Fruit fly (Drosophila melanogaster): ENCODE measurements around the gene ppk31.

Gene ppk31

dm6 chr3R:27150685-27151515 is 12.0 kb upstream of the ppk31 start, which contains the start of gene CG6051 (continued):
- TF ChIP-seq CG7928 (GFP tag; optimal IDR thresholded peaks at IDR 0.05), result peak; percentile 35
- no peak for TF ChIP-seq CG8290 (GFP tag; optimal IDR thresholded peaks at IDR 0.05)
- peak in 1 of 2 experiments; percentile 89 for TF ChIP-seq CG8290 (tag; optimal IDR thresholded peaks at IDR 0.05)
- TF ChIP-seq sna (GFP tag; IDR thresholded peaks at IDR 0.05; ENCODE audit: partially characterized antibody), result no peak
- TF ChIP-seq ftz-f1 (GFP tag; optimal IDR thresholded peaks at IDR 0.05), result peak; percentile 41
- TF ChIP-seq ken (GFP tag; IDR thresholded peaks at IDR 0.05), result no peak
- peak; percentile 35 for TF ChIP-seq CHES-1-like (GFP tag; optimal IDR thresholded peaks at IDR 0.05)
- TF ChIP-seq slp2 (GFP tag; optimal IDR thresholded peaks at IDR 0.05), result peak; percentile 13
- TF ChIP-seq CG30020 (tag; optimal IDR thresholded peaks at IDR 0.05), result peak; percentile 84
- TF ChIP-seq NC2β (GFP tag; optimal IDR thresholded peaks at IDR 0.05), result peak; percentile 66
- TF ChIP-seq zf30C (GFP tag; optimal IDR thresholded peaks at IDR 0.05), result no peak
- peak; percentile 33 for TF ChIP-seq D19A (tag; optimal IDR thresholded peaks at IDR 0.05)
- TF ChIP-seq Atf3 (GFP tag; optimal IDR thresholded peaks at IDR 0.05), result peak; percentile 25
- TF ChIP-seq cg (GFP tag; optimal IDR thresholded peaks at IDR 0.05), result peak; percentile 57
- peak; percentile 63 for TF ChIP-seq CG6765 (GFP tag; optimal IDR thresholded peaks at IDR 0.05)
- TF ChIP-seq bab2 (GFP tag; optimal IDR thresholded peaks at IDR 0.05), result peak; percentile 48
- TF ChIP-seq sim (GFP tag; IDR thresholded peaks at IDR 0.05), result no peak
- peak; percentile 70 for TF ChIP-seq CG9797 (GFP tag; optimal IDR thresholded peaks at IDR 0.05)
- TF ChIP-seq Sry-β (GFP tag; optimal IDR thresholded peaks at IDR 0.05), result peak; percentile 47
- TF ChIP-seq CG6813 (GFP tag; optimal IDR thresholded peaks at IDR 0.05), result peak; percentile 4
- peak; percentile 33 for TF ChIP-seq repo (GFP tag; optimal IDR thresholded peaks at IDR 0.05)
- TF ChIP-seq bbx (GFP tag; IDR thresholded peaks at IDR 0.05; ENCODE audit: partially characterized antibody), result no peak
- peak; percentile 55 for TF ChIP-seq CG8281 (tag; optimal IDR thresholded peaks at IDR 0.05)
- peak; percentile 16 for TF ChIP-seq D19B (GFP tag; optimal IDR thresholded peaks at IDR 0.05)
- TF ChIP-seq Dll (GFP tag; IDR thresholded peaks at IDR 0.05; ENCODE audit: partially characterized antibody), result no peak
- peak; percentile 4 for TF ChIP-seq CG11723 (GFP tag; optimal IDR thresholded peaks at IDR 0.05)
- no peak for TF ChIP-seq Dip2 (GFP tag; IDR thresholded peaks at IDR 0.05)
- TF ChIP-seq lola (GFP tag; optimal IDR thresholded peaks at IDR 0.05), result peak in 2 of 3 experiments; percentile 55 to 98
- TF ChIP-seq CG3838 (GFP tag; optimal IDR thresholded peaks at IDR 0.05), result no peak
- peak; percentile 41 to 43 for TF ChIP-seq dpn (GFP tag; optimal IDR thresholded peaks at IDR 0.05)
- no peak for TF ChIP-seq CG6254 (GFP tag; optimal IDR thresholded peaks at IDR 0.05)
- no peak for TF ChIP-seq so (GFP tag; IDR thresholded peaks at IDR 0.05)
- TF ChIP-seq peb (GFP tag; IDR thresholded peaks at IDR 0.05), result no peak
- no peak for TF ChIP-seq ac (GFP tag; optimal IDR thresholded peaks at IDR 0.05)
- peak; percentile 60 for TF ChIP-seq fd96Cb (tag; optimal IDR thresholded peaks at IDR 0.05)
- TF ChIP-seq Opbp (GFP tag; IDR thresholded peaks at IDR 0.05; ENCODE audit: partially characterized antibody), result no peak

- TF ChIP-seq zf30C (GFP tag; optimal IDR thresholded peaks at IDR 0.05) (no peak), CG6765 (GFP tag; optimal IDR thresholded peaks at IDR 0.05) (no peak), corto (GFP tag; optimal IDR thresholded peaks at IDR 0.05) (no peak), unc-4 (GFP tag; IDR thresholded peaks at IDR 0.05; ENCODE audit: partially characterized antibody) (peak; percentile 14; the same call in 1 of the 2 replicates), ken (GFP tag; IDR thresholded peaks at IDR 0.05) (no peak), nom (GFP tag; optimal IDR thresholded peaks at IDR 0.05) (no peak), CG6654 (GFP tag; optimal IDR thresholded peaks at IDR 0.05) (no peak), CG9797 (GFP tag; optimal IDR thresholded peaks at IDR 0.05) (peak; percentile 82), Mad (GFP tag; optimal IDR thresholded peaks at IDR 0.05) (no peak), ems (GFP tag; optimal IDR thresholded peaks at IDR 0.05) (no peak), CG31224 (GFP tag; IDR thresholded peaks at IDR 0.05) (no peak), CG14860 (GFP tag; IDR thresholded peaks at IDR 0.05; ENCODE audit: partially characterized antibody) (no peak), Lpt (GFP tag; optimal IDR thresholded peaks at IDR 0.05) (no peak), CG2129 (GFP tag; IDR thresholded peaks at IDR 0.05; ENCODE audit: partially characterized antibody) (no peak), CG9437 (GFP tag; optimal IDR thresholded peaks at IDR 0.05) (no peak), bigmax (GFP tag; optimal IDR thresholded peaks at IDR 0.05) (no peak), p53 (GFP tag; optimal IDR thresholded peaks at IDR 0.05) (no peak)
These were observed 11.5 kb upstream of the ppk31 start, which contains the start of gene Men-b for dm6 chr3R:27151516-27151823. Gene Men-b (plus strand): TSS chr3R:27151662.
